Fruit fly (Drosophila melanogaster) whole organism, adult: ENCODE data around the gene Archease.

Source experiments
- CG11617 ChIP-seq: fragments of 200-800 bp; sonication (Bioruptor generic); optimal IDR thresholded peaks from 2 replicates; lab custom pipeline; 2017; ENCODE audit warnings: mild to moderate bottlenecking, missing biosample characterization, missing genetic modification reagents, missing genetic modification characterization
- CG1620 ChIP-seq: fragments of 200-800 bp; sonication (Bioruptor generic); optimal IDR thresholded peaks from 2 replicates; lab custom pipeline; 2016; ENCODE audit warnings: missing biosample characterization, missing genetic modification characterization
- CG7045 ChIP-seq: fragments of 200-800 bp; sonication (Bioruptor generic); optimal IDR thresholded peaks from 2 replicates; lab custom pipeline; 2017; ENCODE audit warnings: missing biosample characterization, mild to moderate bottlenecking, missing genetic modification characterization
- Clk ChIP-seq: fragments of 200-800 bp; sonication (Bioruptor generic); optimal IDR thresholded peaks from 2 replicates; lab custom pipeline; 2017; ENCODE audit warnings: missing biosample characterization, missing genetic modification characterization
- bab1 ChIP-seq: fragments of 200-800 bp; sonication (Bioruptor generic); optimal IDR thresholded peaks from 3 replicates; lab custom pipeline; 2019; ENCODE audit warnings: missing biosample characterization, mild to moderate bottlenecking, missing genetic modification characterization, moderate library complexity
- cic ChIP-seq: fragments of 200-800 bp; sonication (Bioruptor generic); optimal IDR thresholded peaks from 2 replicates; lab custom pipeline; 2017; ENCODE audit warnings: missing biosample characterization, mild to moderate bottlenecking, missing genetic modification characterization, moderate library complexity
- pad ChIP-seq: fragments of 200-800 bp; sonication (Bioruptor generic); optimal IDR thresholded peaks from 3 replicates; lab custom pipeline; 2017; ENCODE audit warnings: missing biosample characterization, missing genetic modification characterization, mild to moderate bottlenecking, moderate library complexity, missing genetic modification reagents

DNA sequence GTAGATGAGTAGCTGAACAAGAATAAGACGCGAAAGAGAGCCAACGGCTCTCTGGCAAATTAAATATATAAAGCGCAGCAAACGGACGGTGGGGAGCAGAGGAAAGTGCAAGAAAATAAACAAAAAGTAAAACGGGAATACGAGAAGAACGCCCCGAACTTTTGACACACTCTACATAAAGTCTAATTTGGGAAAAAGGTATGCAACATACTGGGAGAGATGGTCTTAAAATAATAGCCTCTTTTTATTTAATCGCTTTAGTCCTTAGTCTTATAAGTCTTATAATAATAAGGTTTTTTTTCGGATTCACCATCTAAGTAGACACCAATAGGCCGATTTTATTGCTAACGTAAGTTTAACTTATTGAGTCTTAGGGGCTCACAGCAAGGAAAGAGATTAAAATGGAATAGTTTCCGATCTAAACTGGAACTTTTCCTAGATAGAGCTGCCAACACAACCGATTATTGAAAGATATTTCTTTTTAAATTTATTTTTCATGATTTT, 9.8 kb downstream of the Archease start:
- TF ChIP-seq CG7045 (GFP tag; lab: Kevin White, UChicago) (no peak), CG1620 (GFP tag; lab: Kevin White, UChicago) (no peak), bab1 (GFP tag; lab: Kevin White, UChicago) (no peak), pad (GFP tag; lab: Kevin White, UChicago) (no peak), cic (GFP tag; lab: Kevin White, UChicago) (no peak), CG11617 (no peak), Clk (GFP tag; lab: Kevin White, UChicago) (no peak)
